Fruit fly (Drosophila melanogaster): Measurements from ENCODE around the gene Cipc.
A peak's percentile ranks its signal among the peaks of the same experiment; 100 is the strongest.

Cipc gene

DNA sequence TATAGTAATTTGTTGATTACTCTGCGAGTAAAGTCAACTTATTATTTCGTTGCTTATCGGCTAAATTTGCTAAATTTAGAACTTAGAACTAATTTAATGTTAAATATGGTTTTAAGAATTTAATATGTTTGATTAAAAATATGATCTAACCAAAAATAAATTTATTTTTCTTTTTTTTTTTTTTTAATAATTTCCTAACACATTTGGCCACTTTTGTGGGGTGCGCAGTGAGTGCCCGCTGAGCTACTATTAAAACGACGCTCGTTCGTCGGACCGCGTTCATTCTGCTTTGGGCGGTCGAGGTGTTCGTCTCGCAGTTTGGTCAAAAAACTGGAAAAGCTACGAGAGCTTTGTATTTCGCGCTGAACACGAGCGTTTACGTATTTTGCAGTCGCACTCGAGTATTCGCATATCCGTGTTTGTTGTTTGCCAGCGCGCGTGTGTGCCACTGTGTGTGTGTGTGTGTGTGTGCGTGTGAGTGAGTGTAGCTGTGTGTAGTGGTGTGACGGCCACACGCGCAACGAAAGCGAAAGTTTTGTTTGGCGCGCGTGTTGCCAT, at the start of gene Cipc (continued):
- TF ChIP-seq dac (GFP tag; optimal IDR thresholded peaks at IDR 0.05): peak; percentile 50
- peak; percentile 39 for TF ChIP-seq CG6808 (GFP tag; optimal IDR thresholded peaks at IDR 0.05)
- peak; percentile 46 for TF ChIP-seq CG8319 (GFP tag; optimal IDR thresholded peaks at IDR 0.05)
- TF ChIP-seq net (GFP tag; optimal IDR thresholded peaks at IDR 0.05): peak; percentile 53
- TF ChIP-seq cyc (GFP tag; optimal IDR thresholded peaks at IDR 0.05): peak; percentile 56
- TF ChIP-seq CG15336 (GFP tag; IDR thresholded peaks at IDR 0.05): peak; percentile 71
- TF ChIP-seq Lpt (GFP tag; optimal IDR thresholded peaks at IDR 0.05): peak; percentile 76
- peak; percentile 52 for TF ChIP-seq esn (GFP tag; optimal IDR thresholded peaks at IDR 0.05)

DNA sequence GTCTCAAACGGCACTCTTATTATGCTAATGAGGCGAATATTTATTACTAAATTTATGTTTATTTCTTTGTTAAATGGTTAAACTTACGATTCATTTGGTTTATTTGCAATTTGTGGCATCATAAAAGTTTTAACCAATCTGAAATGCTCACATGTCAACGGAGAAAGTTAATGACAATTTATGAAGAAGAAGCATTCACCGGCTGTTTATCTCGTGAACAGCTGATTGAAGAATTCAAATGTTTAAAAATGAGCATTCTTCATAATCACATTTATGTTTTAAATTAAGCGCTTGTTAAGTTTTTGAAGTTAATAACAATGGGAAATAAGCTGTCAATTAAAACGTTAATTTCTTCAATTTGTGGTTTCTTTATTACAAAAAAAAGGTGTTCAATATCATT, 48.6 kb upstream of the Cipc start, which contains the start of the genes PIG-P and Tcs6:
Gene PIG-P (minus strand): TSS at position 158 of the 400 bp plus-strand sequence.
Gene Tcs6 (minus strand): TSS at position 158 of the 400 bp plus-strand sequence.
- TF ChIP-seq Eip78C (GFP tag) (peak; percentile 2), Eip75B (GFP tag; optimal IDR thresholded peaks at IDR 0.05) (no peak)

DNA sequence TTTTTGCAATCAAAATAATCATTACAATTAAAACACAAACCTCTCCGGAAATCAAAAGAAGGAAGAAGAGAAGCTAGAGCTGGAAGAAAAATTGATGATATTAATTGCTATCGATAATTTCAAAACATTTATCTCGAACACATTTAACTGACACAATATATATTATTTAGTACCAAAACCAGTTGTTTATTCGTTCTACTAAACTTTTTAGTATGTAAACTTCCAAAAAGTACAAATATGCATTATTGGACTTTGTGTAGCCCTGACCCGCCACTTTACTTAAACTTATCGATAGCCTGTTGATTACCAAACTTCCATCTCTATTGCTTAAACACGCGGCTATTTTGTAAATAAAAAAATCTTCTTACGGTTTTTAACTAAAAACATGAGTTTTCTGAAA, 47.5 kb upstream of the Cipc start, which contains the start of the genes RpL34a and Trmt61:
Gene RpL34a (minus strand): TSS at position 73 of the 400 bp plus-strand sequence.
Gene Trmt61 (plus strand): TSS at position 302 of the 400 bp plus-strand sequence.
- peak; percentile 74 for TF ChIP-seq CG31627 (GFP tag; optimal IDR thresholded peaks at IDR 0.05)
- no peak for TF ChIP-seq Lpt (GFP tag; optimal IDR thresholded peaks at IDR 0.05)
- TF ChIP-seq ss (GFP tag; optimal IDR thresholded peaks at IDR 0.05): peak; percentile 75 to 89
- peak; percentile 66 for TF ChIP-seq CG8632 (GFP tag; optimal IDR thresholded peaks at IDR 0.05)
- TF ChIP-seq eg (GFP tag; IDR thresholded peaks at IDR 0.05): peak; percentile 67
- TF ChIP-seq acj6 (GFP tag; optimal IDR thresholded peaks at IDR 0.05): peak; percentile 68
- TF ChIP-seq Hr4 (GFP tag; optimal IDR thresholded peaks at IDR 0.05): peak; percentile 47
- TF ChIP-seq Sox15 (GFP tag; optimal IDR thresholded peaks at IDR 0.05): peak; percentile 6
- peak; percentile 62 for TF ChIP-seq CG7368 (GFP tag; optimal IDR thresholded peaks at IDR 0.05)
- no peak for TF ChIP-seq CG6276 (GFP tag; optimal IDR thresholded peaks at IDR 0.05)
- TF ChIP-seq CG6163 (GFP tag; IDR thresholded peaks at IDR 0.05): peak; percentile 66
- TF ChIP-seq dac (GFP tag; optimal IDR thresholded peaks at IDR 0.05): no peak
- peak; percentile 73 for TF ChIP-seq CG11762 (GFP tag; optimal IDR thresholded peaks at IDR 0.05; ENCODE audit: insufficient read depth)
- TF ChIP-seq Smox (GFP tag; optimal IDR thresholded peaks at IDR 0.05): peak; percentile 78
- TF ChIP-seq CG3919 (GFP tag; optimal IDR thresholded peaks at IDR 0.05): peak; percentile 80
- TF ChIP-seq CG4318 (GFP tag; optimal IDR thresholded peaks at IDR 0.05): no peak
- peak; percentile 46 for TF ChIP-seq CG32006 (GFP tag; optimal IDR thresholded peaks at IDR 0.05)
- TF ChIP-seq Eip78C (GFP tag): peak; percentile 96
- peak; percentile 64 for TF ChIP-seq Ets96B (tag; optimal IDR thresholded peaks at IDR 0.05)
- peak; percentile 82 for TF ChIP-seq Met (GFP tag; optimal IDR thresholded peaks at IDR 0.05)
- TF ChIP-seq Hr38 (GFP tag; optimal IDR thresholded peaks at IDR 0.05): no peak
- peak; percentile 41 for TF ChIP-seq CG11902 (GFP tag; optimal IDR thresholded peaks at IDR 0.05)
- peak; percentile 43; the same call in 1 of the 2 replicates for TF ChIP-seq CG15336 (GFP tag; IDR thresholded peaks at IDR 0.05)
- peak; percentile 79 for TF ChIP-seq CG9139 (GFP tag; optimal IDR thresholded peaks at IDR 0.05)
- peak; percentile 70 for TF ChIP-seq vri (GFP tag; optimal IDR thresholded peaks at IDR 0.05)
- peak; percentile 61 for TF ChIP-seq dsx (GFP tag; optimal IDR thresholded peaks at IDR 0.05; ENCODE audit: poor library complexity, severe bottlenecking)
- TF ChIP-seq CG8319 (GFP tag; optimal IDR thresholded peaks at IDR 0.05): peak; percentile 58
- peak; percentile 73 for TF ChIP-seq OdsH (GFP tag; optimal IDR thresholded peaks at IDR 0.05)
- TF ChIP-seq topi (GFP tag; optimal IDR thresholded peaks at IDR 0.05): peak; percentile 79
- TF ChIP-seq Sox102F (GFP tag; optimal IDR thresholded peaks at IDR 0.05): peak; percentile 78
- peak; percentile 36 to 56 for TF ChIP-seq salr (GFP tag; optimal IDR thresholded peaks at IDR 0.05)
- TF ChIP-seq Sox14 (GFP tag; optimal IDR thresholded peaks at IDR 0.05): peak; percentile 56
- peak; percentile 59 for TF ChIP-seq net (GFP tag; optimal IDR thresholded peaks at IDR 0.05)
- TF ChIP-seq Ets21C (GFP tag; optimal IDR thresholded peaks at IDR 0.05): peak; percentile 50
- TF ChIP-seq Eip75B (GFP tag; optimal IDR thresholded peaks at IDR 0.05): peak; percentile 87
- peak; percentile 14 for TF ChIP-seq CG1621 (tag; optimal IDR thresholded peaks at IDR 0.05)
- TF ChIP-seq CG6854 (GFP tag; optimal IDR thresholded peaks at IDR 0.05): peak; percentile 90
- TF ChIP-seq spab (GFP tag; optimal IDR thresholded peaks at IDR 0.05): no peak
- TF ChIP-seq CG6792 (GFP tag; optimal IDR thresholded peaks at IDR 0.05): peak; percentile 75
- peak; percentile 31; the same call in 1 of the 2 replicates for TF ChIP-seq Gug (GFP tag; IDR thresholded peaks at IDR 0.05)
- TF ChIP-seq esn (GFP tag; optimal IDR thresholded peaks at IDR 0.05): peak; percentile 87
- peak; percentile 76 for TF ChIP-seq CG10669 (GFP tag; optimal IDR thresholded peaks at IDR 0.05)
- TF ChIP-seq cyc (GFP tag; optimal IDR thresholded peaks at IDR 0.05): peak; percentile 72
- TF ChIP-seq Eip93F (GFP tag; optimal IDR thresholded peaks at IDR 0.05): no peak
